Worm (Caenorhabditis elegans) whole organism, midembryonic: Measurements from ENCODE around the gene lec-4.

ENCODE experiments used
- T22C8.4 ChIP-seq: fragments of 200-800 bp; sonication (Bioruptor generic); IDR thresholded peaks from 2 replicates; pipeline ENCODE4 v1.3.6; 2022; ENCODE audit warnings: missing genetic modification characterization, missing compliant biosample characterization
- cog-1 ChIP-seq: sonication (generic microtip); optimal IDR thresholded peaks from 2 replicates; lab custom pipeline; 2016; ENCODE audit warnings: missing genetic modification characterization, missing compliant biosample characterization
- flt-1 ChIP-seq: fragments of 200-800 bp; sonication (Bioruptor generic); IDR thresholded peaks from 2 replicates; pipeline ENCODE4 v1.3.6; 2022; ENCODE audit warnings: missing genetic modification characterization, missing compliant biosample characterization
- klf-2 ChIP-seq: fragments of 200-800 bp; sonication (Bioruptor generic); conservative IDR thresholded peaks from 2 replicates; pipeline ENCODE4 v1.3.6; 2022; ENCODE audit warnings: missing genetic modification reagents, missing genetic modification characterization, missing compliant biosample characterization
- med-1 ChIP-seq: sonication (generic microtip); optimal IDR thresholded peaks from 2 replicates; lab custom pipeline; 2017; ENCODE audit warnings: missing genetic modification characterization, mild to moderate bottlenecking, missing compliant biosample characterization, antibody characterized with exemption, missing genetic modification reagents; ENCODE audit not compliant: insufficient read depth
- ref-1 ChIP-seq: fragments of 200-800 bp; sonication (Bioruptor generic); conservative IDR thresholded peaks from 2 replicates; pipeline ENCODE4 v1.3.6; 2022; ENCODE audit warnings: missing genetic modification reagents, missing genetic modification characterization, missing compliant biosample characterization
- tab-1 ChIP-seq: fragments of 200-800 bp; sonication (Bioruptor generic); IDR thresholded peaks from 2 replicates; pipeline ENCODE4 v1.3.6; 2022; ENCODE audit warnings: missing genetic modification characterization, missing compliant biosample characterization
- ztf-23 ChIP-seq: fragments of 200-800 bp; sonication (Bioruptor generic); IDR thresholded peaks from 2 replicates; pipeline ENCODE4 v1.3.6; 2022; ENCODE audit warnings: missing genetic modification reagents, missing genetic modification characterization, missing compliant biosample characterization
- ztf-29 ChIP-seq: fragments of 200-800 bp; sonication (Bioruptor generic); IDR thresholded peaks from 2 replicates; pipeline ENCODE4 v1.3.6; 2022; ENCODE audit warnings: missing genetic modification reagents, missing genetic modification characterization, missing compliant biosample characterization

lec-4 gene

DNA sequence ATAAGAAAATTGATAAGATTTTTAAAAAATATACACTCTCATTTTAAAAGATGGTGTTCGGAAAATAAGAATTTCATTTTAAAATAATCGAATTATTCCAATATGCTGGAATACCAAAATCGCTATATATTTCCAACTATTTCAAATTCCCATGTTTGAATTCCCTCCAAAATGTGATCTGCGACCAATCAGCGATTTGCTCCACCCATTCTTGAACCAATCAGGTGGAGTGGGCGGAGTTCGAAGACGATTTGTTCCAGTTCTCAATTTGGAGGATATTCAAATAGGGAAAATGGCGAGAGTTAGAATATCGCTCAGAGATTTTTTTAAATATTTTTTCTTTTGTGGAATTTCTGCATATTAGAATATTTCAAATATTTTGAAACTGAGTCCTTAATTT, 17.7 kb upstream of the lec-4 start:
- TF ChIP-seq flt-1 (no peak), ztf-23 (GFP tag; lab: Robert Waterston, UW) (no peak)

DNA sequence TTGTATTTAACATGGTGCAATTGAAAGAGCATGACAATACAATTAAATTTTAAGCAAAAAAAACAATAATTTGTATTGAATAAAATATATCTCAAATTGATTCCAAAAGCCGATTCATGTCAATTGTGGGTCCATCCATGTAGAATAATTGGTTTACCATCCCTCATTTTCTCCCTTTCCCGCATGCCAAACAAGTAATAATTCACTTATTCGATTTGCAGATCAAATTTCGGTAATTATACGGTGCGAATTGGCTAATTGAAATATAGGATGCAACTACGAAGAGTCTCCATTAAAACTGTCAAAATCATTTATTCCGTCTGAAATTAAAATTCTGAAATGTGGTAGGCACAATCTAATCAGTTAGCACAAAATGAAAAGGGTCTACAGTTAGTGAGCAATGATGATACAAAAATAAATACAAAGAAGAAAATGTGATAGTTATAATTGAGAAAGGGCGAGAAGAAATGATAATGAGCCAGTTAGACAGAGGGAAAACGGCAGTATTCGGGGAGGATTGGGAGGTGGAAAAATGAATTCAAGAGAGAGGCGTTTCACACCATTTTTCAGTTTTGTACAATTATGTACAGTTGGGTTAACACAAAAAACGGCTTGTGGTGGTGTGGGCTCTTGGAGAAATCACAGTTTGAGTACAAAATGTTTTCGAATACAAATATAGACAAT, 16.7 kb upstream of the lec-4 start:
- TF ChIP-seq ref-1 (GFP tag; lab: Robert Waterston, UW) (no peak), T22C8.4 (GFP tag; lab: Robert Waterston, UW) (no peak), tab-1 (GFP tag; lab: Robert Waterston, UW) (no peak), flt-1 (no peak), med-1 (GFP tag; lab: Kevin White, UChicago) (no peak), ztf-29 (GFP tag; lab: Robert Waterston, UW) (no peak), klf-2 (GFP tag; lab: Robert Waterston, UW) (no peak), cog-1 (tag; lab: Kevin White, UChicago) (no peak), ztf-23 (GFP tag; lab: Robert Waterston, UW) (no peak)

DNA sequence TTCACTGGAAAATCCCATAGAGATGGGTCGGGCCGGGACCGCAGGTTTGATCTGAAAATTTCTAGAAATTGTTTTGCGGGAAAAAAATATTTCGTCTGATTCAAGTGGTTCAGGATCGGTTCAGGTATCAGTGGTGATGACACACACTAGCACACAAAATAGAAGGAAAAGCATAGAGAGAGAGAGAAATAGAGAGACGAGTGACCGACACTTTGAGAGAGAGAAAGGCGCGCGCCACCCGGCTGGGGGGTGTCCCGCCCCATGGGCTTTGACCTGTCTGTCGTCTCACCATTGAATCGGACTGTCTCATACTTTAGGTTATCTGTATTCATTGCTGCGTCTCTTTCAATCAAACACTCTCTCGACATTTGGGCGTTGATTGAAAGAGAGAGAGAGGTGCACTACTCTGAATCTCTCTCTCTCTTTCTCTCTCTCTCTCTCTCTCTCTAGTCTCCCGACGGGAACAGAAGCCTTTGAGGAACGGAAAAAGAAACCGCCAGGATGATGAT, 13.4 kb upstream of the lec-4 start, which contains the start of gene acy-3:
acy-3 (minus strand) TSS at position 51 of the 509 bp plus-strand sequence.
- TF ChIP-seq flt-1 (no peak), med-1 (GFP tag; lab: Kevin White, UChicago) (no peak), ztf-29 (GFP tag; lab: Robert Waterston, UW) (no peak), cog-1 (tag; lab: Kevin White, UChicago) (no peak), tab-1 (GFP tag; lab: Robert Waterston, UW) (0 out of 2 replicates have a peak, but pooled peaks have one; percentile 27), klf-2 (GFP tag; lab: Robert Waterston, UW) (no peak), ztf-23 (GFP tag; lab: Robert Waterston, UW) (no peak)

DNA sequence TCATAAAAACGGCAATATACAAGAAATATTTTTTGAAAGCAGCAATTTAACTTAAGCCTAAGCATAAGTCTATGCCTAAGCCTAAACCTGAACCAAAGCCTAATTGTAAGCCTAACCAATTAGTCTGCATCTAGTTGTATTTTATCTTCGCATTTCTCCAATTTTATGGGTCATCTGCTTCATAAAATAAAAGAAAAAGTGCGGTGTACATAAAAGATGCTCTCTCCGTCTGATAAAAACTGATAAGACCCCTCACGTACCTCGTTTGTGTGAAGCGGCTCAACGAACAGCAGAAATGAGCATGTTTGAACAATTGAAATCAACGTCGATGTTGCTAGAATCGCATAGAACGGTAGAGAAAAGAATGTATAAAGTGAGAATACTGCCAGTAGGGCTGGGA, 12.0 kb upstream of the lec-4 start:
- TF ChIP-seq ztf-23 (GFP tag; lab: Robert Waterston, UW) (no peak), klf-2 (GFP tag; lab: Robert Waterston, UW) (no peak), cog-1 (tag; lab: Kevin White, UChicago) (no peak), ztf-29 (GFP tag; lab: Robert Waterston, UW) (peak; percentile 32; the same call in 1 of the 2 replicates)

DNA sequence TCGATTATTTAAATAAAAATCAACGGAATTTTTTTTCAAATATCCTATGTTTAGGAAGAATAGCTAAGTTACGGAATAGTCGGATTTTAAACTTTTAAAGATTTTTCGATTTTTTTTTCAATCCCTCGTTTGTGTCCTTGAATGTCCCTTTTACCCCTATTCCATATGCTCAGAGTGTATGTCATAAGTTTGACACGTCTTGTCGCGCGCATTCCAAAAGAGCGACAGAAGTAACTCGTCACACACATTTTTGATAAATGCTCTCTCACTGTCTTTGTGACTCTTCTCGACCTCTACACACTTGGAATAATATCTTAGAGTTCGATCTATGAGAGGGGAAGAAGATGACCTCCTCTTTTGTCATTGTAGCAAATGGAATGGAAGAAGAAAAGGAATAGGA, 10.8 kb upstream of the lec-4 start:
- TF ChIP-seq flt-1, result no peak
- TF ChIP-seq tab-1 (GFP tag; lab: Robert Waterston, UW), result no peak
- no peak for TF ChIP-seq cog-1 (tag; lab: Kevin White, UChicago)
- no peak for TF ChIP-seq ztf-23 (GFP tag; lab: Robert Waterston, UW)
- no peak for TF ChIP-seq ref-1 (GFP tag; lab: Robert Waterston, UW)
- no peak for TF ChIP-seq T22C8.4 (GFP tag; lab: Robert Waterston, UW)
- TF ChIP-seq klf-2 (GFP tag; lab: Robert Waterston, UW), result no peak
- TF ChIP-seq ztf-29 (GFP tag; lab: Robert Waterston, UW), result no peak
- TF ChIP-seq med-1 (GFP tag; lab: Kevin White, UChicago), result no peak

DNA sequence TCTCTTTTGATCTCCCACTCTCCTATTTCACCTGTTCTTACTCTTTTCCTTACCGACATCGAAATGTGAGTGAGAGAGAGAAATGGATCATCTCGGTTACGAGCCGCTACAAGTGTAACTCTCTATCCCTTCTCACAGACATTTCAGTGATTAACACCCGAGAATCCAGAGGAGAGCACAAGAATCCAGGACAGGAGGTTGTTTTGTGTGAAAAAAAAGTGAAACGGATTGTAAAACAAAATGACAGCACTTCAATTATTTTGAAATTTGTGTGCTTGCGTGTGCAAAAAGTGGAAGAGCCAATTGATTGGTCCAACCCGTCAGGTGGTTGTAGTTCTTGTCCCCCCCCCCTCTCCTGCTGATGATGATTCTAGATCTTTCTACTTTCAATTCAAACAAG, 9.7 kb upstream of the lec-4 start:
- TF ChIP-seq tab-1 (GFP tag; lab: Robert Waterston, UW), result no peak
- TF ChIP-seq T22C8.4 (GFP tag; lab: Robert Waterston, UW), result no peak
- TF ChIP-seq flt-1, result no peak
- no peak for TF ChIP-seq ztf-29 (GFP tag; lab: Robert Waterston, UW)
- no peak for TF ChIP-seq cog-1 (tag; lab: Kevin White, UChicago)
- no peak for TF ChIP-seq med-1 (GFP tag; lab: Kevin White, UChicago)
- TF ChIP-seq klf-2 (GFP tag; lab: Robert Waterston, UW), result no peak
- no peak for TF ChIP-seq ref-1 (GFP tag; lab: Robert Waterston, UW)
- TF ChIP-seq ztf-23 (GFP tag; lab: Robert Waterston, UW), result no peak

DNA sequence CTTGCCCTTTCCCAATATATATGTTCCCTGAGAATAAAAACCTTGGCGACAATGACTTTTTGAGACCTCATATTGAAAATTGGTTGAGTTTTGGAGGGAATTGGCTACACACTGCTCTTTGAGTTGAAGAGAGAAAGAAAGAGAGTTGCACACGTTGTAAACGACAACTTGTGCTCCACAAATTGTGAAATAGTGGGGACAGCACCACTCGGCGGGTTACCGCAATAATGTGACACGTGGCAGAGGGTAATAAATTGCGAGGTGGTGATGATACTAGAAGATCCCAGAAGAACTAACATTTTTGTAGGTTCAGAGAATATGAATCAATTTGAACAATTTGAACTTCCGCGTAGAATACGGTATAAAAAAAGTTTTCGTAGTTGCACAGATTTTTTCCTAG, 8.7 kb upstream of the lec-4 start:
- no peak for TF ChIP-seq ref-1 (GFP tag; lab: Robert Waterston, UW)
- TF ChIP-seq flt-1, result no peak
- TF ChIP-seq klf-2 (GFP tag; lab: Robert Waterston, UW), result no peak
- TF ChIP-seq ztf-23 (GFP tag; lab: Robert Waterston, UW), result no peak
- no peak for TF ChIP-seq ztf-29 (GFP tag; lab: Robert Waterston, UW)
- TF ChIP-seq tab-1 (GFP tag; lab: Robert Waterston, UW), result no peak
- no peak for TF ChIP-seq med-1 (GFP tag; lab: Kevin White, UChicago)
- no peak for TF ChIP-seq cog-1 (tag; lab: Kevin White, UChicago)
- no peak for TF ChIP-seq T22C8.4 (GFP tag; lab: Robert Waterston, UW)

DNA sequence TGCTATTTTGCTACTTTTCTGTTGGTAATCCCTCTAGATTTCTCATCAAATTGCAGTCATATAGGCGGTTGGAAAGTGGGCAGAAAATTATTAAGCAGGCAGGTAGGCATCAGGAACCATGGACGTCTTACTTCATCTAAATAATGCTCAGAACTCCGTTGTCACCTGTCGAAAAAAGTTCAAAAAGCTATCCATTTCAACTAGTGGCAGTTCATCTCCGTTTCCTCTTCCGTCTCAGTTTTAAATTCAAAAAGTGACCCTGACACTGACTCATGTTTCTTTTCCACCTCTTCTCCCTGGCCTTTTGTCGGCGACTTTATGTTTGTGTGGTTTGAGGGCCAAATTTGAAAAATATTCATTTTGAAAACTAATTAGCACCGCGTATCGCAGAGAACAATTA, 1.4 kb upstream of the lec-4 start:
- no peak for TF ChIP-seq flt-1
- TF ChIP-seq klf-2 (GFP tag; lab: Robert Waterston, UW), result no peak
- no peak for TF ChIP-seq med-1 (GFP tag; lab: Kevin White, UChicago)
- no peak for TF ChIP-seq T22C8.4 (GFP tag; lab: Robert Waterston, UW)
- no peak for TF ChIP-seq ref-1 (GFP tag; lab: Robert Waterston, UW)
- no peak for TF ChIP-seq ztf-23 (GFP tag; lab: Robert Waterston, UW)

DNA sequence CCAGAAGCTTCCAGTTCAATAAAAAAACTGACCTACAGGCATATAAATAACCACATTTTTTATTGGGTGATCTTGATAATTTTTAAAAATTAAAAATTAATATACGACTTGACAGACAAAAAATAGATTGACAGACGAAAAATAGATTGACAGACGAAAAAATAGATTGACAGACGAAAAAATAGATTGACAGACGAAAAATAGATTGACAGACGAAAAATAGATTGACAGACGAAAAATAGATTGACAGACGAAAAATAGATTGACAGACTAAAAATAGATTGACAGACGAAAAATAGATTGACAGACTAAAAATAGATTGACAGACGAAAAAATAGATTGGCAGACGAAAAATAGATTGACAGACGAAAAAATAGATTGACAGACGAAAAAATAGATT, 2.8 kb downstream of the lec-4 start:
- TF ChIP-seq ref-1 (GFP tag; lab: Robert Waterston, UW) (0 out of 2 replicates have a peak, but pooled peaks have one; percentile 29), klf-2 (GFP tag; lab: Robert Waterston, UW) (peak; percentile 73; the same call in 1 of the 2 replicates), flt-1 (peak; percentile 85), T22C8.4 (GFP tag; lab: Robert Waterston, UW) (peak; percentile 66), ztf-23 (GFP tag; lab: Robert Waterston, UW) (peak; percentile 85)
